Worm (Caenorhabditis elegans): ENCODE measurements around the gene C42D8.9.

The C42D8.9 gene

DNA sequence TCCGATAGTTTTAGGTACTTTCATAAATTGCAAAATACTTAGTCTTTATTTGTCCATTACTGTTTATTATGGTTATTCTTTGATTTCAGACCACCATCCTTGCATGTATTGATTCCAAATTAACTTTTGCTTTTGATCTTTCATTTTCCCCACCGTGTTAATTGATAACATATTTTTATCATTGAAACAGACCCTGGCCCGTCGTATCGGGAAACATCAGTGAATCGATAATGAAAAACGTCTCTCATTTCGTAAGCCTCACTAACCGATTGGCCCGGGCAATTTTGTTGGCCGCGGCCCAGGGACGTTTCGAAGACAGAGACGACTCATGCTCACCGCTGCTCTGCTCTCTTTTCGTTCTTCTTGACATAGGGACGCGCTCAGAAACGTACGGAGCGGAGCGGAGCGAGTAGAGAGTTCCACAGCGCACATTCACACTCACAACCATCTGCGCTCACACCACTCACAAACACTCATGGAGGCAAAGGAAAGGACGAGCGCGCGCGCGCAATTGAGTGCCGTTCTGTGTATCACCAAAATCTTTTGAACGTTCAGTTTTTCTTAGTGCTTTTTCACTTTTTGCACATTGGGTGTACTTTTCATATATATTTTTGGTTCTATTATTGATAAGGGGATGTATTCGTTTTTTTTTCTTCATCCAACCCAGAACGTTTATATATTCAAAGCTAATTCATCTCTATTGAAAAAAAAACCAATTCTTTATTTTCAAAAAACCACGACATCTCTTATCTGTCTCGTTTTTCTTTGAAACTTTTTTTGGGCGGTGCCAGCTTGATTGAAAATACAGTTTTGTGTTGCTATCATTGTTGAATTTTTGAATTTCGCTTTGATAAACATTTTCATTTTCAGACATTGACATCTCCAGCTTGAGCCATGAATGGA, 42.8 kb downstream of the C42D8.9 start, which contains the start of gene C24H10.2 (continued):
- TF ChIP-seq daf-12 (tag; optimal IDR thresholded peaks at IDR 0.05) (no peak), zag-1 (tag; optimal IDR thresholded peaks at IDR 0.05) (no peak), lim-7 (GFP tag; IDR thresholded peaks at IDR 0.05) (0 out of 2 replicates have a peak, but pooled peaks have one; percentile 29), nhr-42 (GFP tag; IDR thresholded peaks at IDR 0.05) (no peak), dmd-8 (GFP tag; IDR thresholded peaks at IDR 0.05) (no peak), madf-9 (GFP tag; conservative IDR thresholded peaks at IDR 0.05) (no peak), mep-1 (tag; optimal IDR thresholded peaks at IDR 0.05) (peak; percentile 77), zfp-3 (GFP tag; conservative IDR thresholded peaks at IDR 0.05) (no peak), daf-8 (GFP tag; IDR thresholded peaks at IDR 0.05) (no peak), ceh-20 (GFP tag; IDR thresholded peaks at IDR 0.05) (0 out of 2 replicates have a peak, but pooled peaks have one; percentile 17), madf-5 (GFP tag; IDR thresholded peaks at IDR 0.05) (no peak), dmd-6 (GFP tag; IDR thresholded peaks at IDR 0.05) (peak; percentile 56), lin-38 (GFP tag; IDR thresholded peaks at IDR 0.05) (peak; percentile 51), ceh-28 (tag; optimal IDR thresholded peaks at IDR 0.05) (peak; percentile 11), ceh-62 (tag; optimal IDR thresholded peaks at IDR 0.05) (no peak), hlh-30 (tag; optimal IDR thresholded peaks at IDR 0.05; ENCODE audit: insufficient read depth) (peak; percentile 41), ctbp-1 (GFP tag; IDR thresholded peaks at IDR 0.05) (peak; percentile 67; the same call in 1 of the 2 replicates), nhr-76 (tag; optimal IDR thresholded peaks at IDR 0.05) (no peak), F44E2.7 (GFP tag; IDR thresholded peaks at IDR 0.05) (no peak), nhr-237 (tag; optimal IDR thresholded peaks at IDR 0.05) (no peak), lin-39 (tag; optimal IDR thresholded peaks at IDR 0.05) (no peak), nhr-77 (tag; optimal IDR thresholded peaks at IDR 0.05) (peak; percentile 8), nhr-28 (tag; optimal IDR thresholded peaks at IDR 0.05) (peak; percentile 49), D1046.2 (GFP tag; IDR thresholded peaks at IDR 0.05) (no peak), snpc-1.2 (GFP tag; IDR thresholded peaks at IDR 0.05) (no peak), dve-1 (tag; optimal IDR thresholded peaks at IDR 0.05; ENCODE audit: insufficient read depth) (peak; percentile 17), Y75B8A.6 (GFP tag; IDR thresholded peaks at IDR 0.05) (no peak), ces-1 (GFP tag; optimal IDR thresholded peaks at IDR 0.05) (no peak), snpc-4 (tag; optimal IDR thresholded peaks at IDR 0.05) (no peak), hlh-11 (tag; optimal IDR thresholded peaks at IDR 0.05) (peak; percentile 86), zip-2 (tag; optimal IDR thresholded peaks at IDR 0.05) (no peak), skn-1 (tag; optimal IDR thresholded peaks at IDR 0.05) (no peak), cey-2 (tag; optimal IDR thresholded peaks at IDR 0.05; ENCODE audit: borderline replicate concordance, insufficient read depth) (no peak), aha-1 (tag) (peak; percentile 32), F26F4.8 (GFP tag; conservative IDR thresholded peaks at IDR 0.05) (no peak), nhr-102 (tag; optimal IDR thresholded peaks at IDR 0.05) (peak; percentile 35), hif-1 (tag; optimal IDR thresholded peaks at IDR 0.05) (peak in 1 of 2 experiments; percentile 40), tag-97 (GFP tag; IDR thresholded peaks at IDR 0.05) (no peak), mdl-1 (tag; optimal IDR thresholded peaks at IDR 0.05) (peak in 1 of 2 experiments; percentile 58)

DNA sequence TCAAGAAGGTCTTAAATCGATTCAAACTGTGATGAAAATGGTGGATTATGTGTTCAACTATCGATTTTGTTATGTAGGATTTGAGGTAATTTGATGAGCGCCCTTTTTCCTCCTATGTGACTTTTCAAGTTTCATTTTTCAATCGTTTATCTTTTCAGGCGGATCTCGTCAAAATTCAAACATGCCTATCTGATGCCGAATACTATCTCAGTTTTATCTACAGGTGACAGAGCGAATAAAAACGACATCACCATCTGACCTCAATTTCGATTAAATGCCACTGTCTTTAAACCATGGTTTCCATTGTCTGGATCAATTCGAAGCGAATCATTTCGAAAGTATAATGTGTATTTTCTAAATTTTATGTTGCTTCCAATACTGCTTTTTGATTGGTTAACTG, 45.1 kb downstream of the C42D8.9 start:
- TF ChIP-seq unc-62 (GFP tag; optimal IDR thresholded peaks at IDR 0.05 in 1 of 2) = peak in 1 of 2 experiments; percentile 77
- TF ChIP-seq unc-62 (tag; optimal IDR thresholded peaks at IDR 0.05) = no peak
- no peak for TF ChIP-seq nhr-48 (tag; optimal IDR thresholded peaks at IDR 0.05)
